Fruit fly (Drosophila melanogaster): Measurements from ENCODE around the gene CG32982.
A peak's percentile ranks its signal among the peaks of the same experiment; 100 is the strongest.

CG32982 gene

DNA sequence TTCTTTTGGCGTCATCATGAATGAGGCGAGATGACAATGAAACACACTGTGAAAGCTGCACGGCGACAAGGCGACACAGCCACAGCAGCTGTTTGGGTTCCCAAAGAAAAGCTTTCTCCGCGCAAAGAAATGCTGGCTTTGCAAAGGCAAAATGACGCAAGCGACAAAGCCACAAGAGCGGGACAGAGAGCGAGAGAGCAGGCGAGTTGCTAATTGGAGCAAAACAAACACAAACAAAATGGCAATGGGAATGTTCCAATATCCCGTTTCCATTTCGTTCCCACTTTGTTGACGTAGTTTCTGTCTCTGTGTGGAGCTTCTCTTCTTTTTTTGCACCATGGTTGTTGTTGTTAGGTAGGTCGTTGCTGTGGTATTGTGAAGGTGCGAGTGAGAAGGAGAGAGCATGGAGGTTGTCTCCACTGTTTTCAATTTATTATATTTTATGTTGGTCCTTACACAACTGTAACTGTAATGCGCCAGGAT, 79.6 kb downstream of the CG32982 start (continued):
- TF ChIP-seq CG32772 (GFP tag; IDR thresholded peaks at IDR 0.05): no peak
- no peak for TF ChIP-seq tup (GFP tag; optimal IDR thresholded peaks at IDR 0.05)
- TF ChIP-seq dan (GFP tag; IDR thresholded peaks at IDR 0.05): no peak
- no peak for TF ChIP-seq dmrt11E (tag; optimal IDR thresholded peaks at IDR 0.05)
- no peak for TF ChIP-seq caup (GFP tag; optimal IDR thresholded peaks at IDR 0.05; ENCODE audit: severe bottlenecking)
- peak; percentile 65 for TF ChIP-seq CG12071 (GFP tag; optimal IDR thresholded peaks at IDR 0.05)
- no peak for TF ChIP-seq CG2889 (GFP tag; IDR thresholded peaks at IDR 0.05)
- TF ChIP-seq Rfx (GFP tag; IDR thresholded peaks at IDR 0.05): peak; percentile 63; the same call in 1 of the 2 replicates
- TF ChIP-seq Lhr (GFP tag; optimal IDR thresholded peaks at IDR 0.05): no peak
- TF ChIP-seq Dad (GFP tag; optimal IDR thresholded peaks at IDR 0.05): no peak
- TF ChIP-seq NFAT (GFP tag; IDR thresholded peaks at IDR 0.05): no peak
- TF ChIP-seq CG13624 (GFP tag; optimal IDR thresholded peaks at IDR 0.05): no peak
- TF ChIP-seq gsb (GFP tag; IDR thresholded peaks at IDR 0.05): no peak; the same call in 1 of the 2 replicates
- no peak for TF ChIP-seq CG10431 (GFP tag; optimal IDR thresholded peaks at IDR 0.05)
- TF ChIP-seq pum (GFP tag; optimal IDR thresholded peaks at IDR 0.05): no peak
- no peak for TF ChIP-seq Sox102F (GFP tag; optimal IDR thresholded peaks at IDR 0.05)
- TF ChIP-seq CG3995 (GFP tag; optimal IDR thresholded peaks at IDR 0.05): no peak
- TF ChIP-seq Kr (GFP tag; optimal IDR thresholded peaks at IDR 0.05): no peak
- no peak for TF ChIP-seq CG9797 (GFP tag; optimal IDR thresholded peaks at IDR 0.05)
- no peak for TF ChIP-seq cato (GFP tag; optimal IDR thresholded peaks at IDR 0.05; ENCODE audit: borderline replicate concordance)
- no peak for TF ChIP-seq ssp (GFP tag; IDR thresholded peaks at IDR 0.05)
- no peak for TF ChIP-seq bcd (GFP tag; optimal IDR thresholded peaks at IDR 0.05)
- TF ChIP-seq CG15601 (tag; optimal IDR thresholded peaks at IDR 0.05): peak; percentile 27
- TF ChIP-seq CG7839 (tag; optimal IDR thresholded peaks at IDR 0.05): no peak
- TF ChIP-seq gt (GFP tag; IDR thresholded peaks at IDR 0.05): no peak
- no peak for TF ChIP-seq H15 (GFP tag; IDR thresholded peaks at IDR 0.05)
- TF ChIP-seq CG14667 (GFP tag; IDR thresholded peaks at IDR 0.05): no peak
- TF ChIP-seq CG7357 (GFP tag; IDR thresholded peaks at IDR 0.05): no peak
- no peak for TF ChIP-seq Bdp1 (GFP tag; optimal IDR thresholded peaks at IDR 0.05)
- no peak for TF ChIP-seq Hr3 (GFP tag; optimal IDR thresholded peaks at IDR 0.05)
- TF ChIP-seq CG10267 (tag; optimal IDR thresholded peaks at IDR 0.05): no peak
- no peak for TF ChIP-seq kay (GFP tag; optimal IDR thresholded peaks at IDR 0.05)
- no peak for TF ChIP-seq repo (GFP tag; optimal IDR thresholded peaks at IDR 0.05)
- no peak for TF ChIP-seq phol (tag; optimal IDR thresholded peaks at IDR 0.05)
- TF ChIP-seq Hmr (GFP tag; optimal IDR thresholded peaks at IDR 0.05): peak; percentile 32
- TF ChIP-seq Mes4 (GFP tag; optimal IDR thresholded peaks at IDR 0.05): no peak
- peak; percentile 91; the same call in 2 of the 3 replicates for TF ChIP-seq ci (GFP tag; IDR thresholded peaks at IDR 0.05)
- TF ChIP-seq C15 (GFP tag; IDR thresholded peaks at IDR 0.05): no peak
- no peak for TF ChIP-seq Elba2 (GFP tag; optimal IDR thresholded peaks at IDR 0.05)
- TF ChIP-seq CG13123 (GFP tag; optimal IDR thresholded peaks at IDR 0.05): no peak
- TF ChIP-seq CG12299 (tag; optimal IDR thresholded peaks at IDR 0.05): no peak
- TF ChIP-seq pros (GFP tag; optimal IDR thresholded peaks at IDR 0.05): no peak
- no peak for TF ChIP-seq Poxn (GFP tag; IDR thresholded peaks at IDR 0.05)
- TF ChIP-seq CG17802 (tag; optimal IDR thresholded peaks at IDR 0.05): no peak
- TF ChIP-seq CG8388 (GFP tag; optimal IDR thresholded peaks at IDR 0.05): no peak
- TF ChIP-seq CG2120 (GFP tag; optimal IDR thresholded peaks at IDR 0.05): no peak
- TF ChIP-seq CG4328 (GFP tag; optimal IDR thresholded peaks at IDR 0.05): no peak
- no peak for TF ChIP-seq Dip3 (GFP tag; optimal IDR thresholded peaks at IDR 0.05)
- TF ChIP-seq Dek (tag; optimal IDR thresholded peaks at IDR 0.05): no peak
- TF ChIP-seq Aef1 (GFP tag; IDR thresholded peaks at IDR 0.05): no peak
- no peak for TF ChIP-seq CG5245 (GFP tag; optimal IDR thresholded peaks at IDR 0.05)
- no peak for TF ChIP-seq CG14710 (tag; optimal IDR thresholded peaks at IDR 0.05)

All from whole organism, embryonic.